Worm (Caenorhabditis elegans): Measurements from ENCODE around the gene C50H2.13.

ce11 chrV:9924389-9924788 lies 2.0 kb upstream of the C50H2.13 start:
- TF ChIP-seq sea-1 (GFP tag; conservative IDR thresholded peaks at IDR 0.05) (no peak), hnd-1 (tag; optimal IDR thresholded peaks at IDR 0.05) (no peak)
